Worm (Caenorhabditis elegans): Measurements from ENCODE around the gene C38C3.6.

ce11 chrV:1499140-1499539 is 7.7 kb upstream of the C38C3.6 start, which contains the start of gene sru-27:
- TF ChIP-seq ama-1 (optimal IDR thresholded peaks at IDR 0.05) (no peak), aly-1 (tag; optimal IDR thresholded peaks at IDR 0.05) (no peak), scrt-1 (GFP tag; IDR thresholded peaks at IDR 0.05) (no peak), ceh-36 (tag; optimal IDR thresholded peaks at IDR 0.05) (no peak), tra-4 (tag; optimal IDR thresholded peaks at IDR 0.05) (no peak), hnd-1 (tag; optimal IDR thresholded peaks at IDR 0.05) (no peak)

All from whole organism, early embryonic.